Fruit fly (Drosophila melanogaster) whole organism, embryonic: ENCODE data around the gene Mdr65.

Experiments
- Atf6 ChIP-seq: fragments of 200-800 bp; sonication (Bioruptor generic); IDR thresholded peaks from 2 replicates; pipeline ENCODE4 v1.3.6; 2022; ENCODE audit warnings: missing biosample characterization, missing genetic modification characterization
- BtbVII ChIP-seq: fragments of 200-800 bp; sonication (Bioruptor generic); optimal IDR thresholded peaks from 3 replicates; lab custom pipeline; 2017; ENCODE audit warnings: missing biosample characterization, mild to moderate bottlenecking, missing genetic modification characterization
- CG10565 ChIP-seq: fragments of 200-800 bp; sonication (Bioruptor generic); optimal IDR thresholded peaks from 3 replicates; lab custom pipeline; 2016; ENCODE audit warnings: missing biosample characterization, mild to moderate bottlenecking, missing genetic modification characterization
- CG11398 ChIP-seq: fragments of 200-800 bp; sonication (Bioruptor generic); optimal IDR thresholded peaks from 2 replicates; lab custom pipeline; 2016; ENCODE audit warnings: missing biosample characterization, missing genetic modification characterization
- CG13296 ChIP-seq: fragments of 200-800 bp; sonication (Bioruptor generic); optimal IDR thresholded peaks from 3 replicates; lab custom pipeline; 2018; ENCODE audit warnings: missing biosample characterization, mild to moderate bottlenecking, missing genetic modification characterization
- CG14667 ChIP-seq: fragments of 200-800 bp; sonication (Bioruptor generic); IDR thresholded peaks from 2 replicates; pipeline ENCODE4 v1.3.6; 2022; ENCODE audit warnings: missing biosample characterization, missing genetic modification characterization
- CG1603 ChIP-seq: fragments of 200-800 bp; sonication (Bioruptor generic); optimal IDR thresholded peaks from 2 replicates; lab custom pipeline; 2019; ENCODE audit warnings: missing biosample characterization, mild to moderate bottlenecking, missing genetic modification characterization, moderate library complexity
- CG17361 ChIP-seq: fragments of 200-800 bp; sonication (Bioruptor generic); IDR thresholded peaks from 3 replicates; pipeline ENCODE4 v1.3.6; 2022; ENCODE audit warnings: missing biosample characterization, missing genetic modification characterization
- CG18764 ChIP-seq: fragments of 200-800 bp; sonication (Bioruptor generic); optimal IDR thresholded peaks from 3 replicates; lab custom pipeline; 2016; ENCODE audit warnings: missing biosample characterization, missing genetic modification characterization
- CG32532 ChIP-seq: fragments of 200-800 bp; sonication (Bioruptor generic); IDR thresholded peaks from 2 replicates; pipeline ENCODE4 v1.3.6; 2022; ENCODE audit warnings: missing biosample characterization, missing genetic modification characterization
- CG4282 ChIP-seq: fragments of 200-800 bp; sonication (Bioruptor generic); optimal IDR thresholded peaks from 2 replicates; lab custom pipeline; 2016; ENCODE audit warnings: missing biosample characterization, missing genetic modification characterization
- CG6689 ChIP-seq: fragments of 200-800 bp; sonication (Bioruptor generic); IDR thresholded peaks from 2 replicates; pipeline ENCODE4 v1.3.6; 2022; ENCODE audit warnings: missing biosample characterization, missing genetic modification characterization
- CG8359 ChIP-seq: fragments of 200-800 bp; sonication (Bioruptor generic); optimal IDR thresholded peaks from 2 replicates; lab custom pipeline; 2017; ENCODE audit warnings: missing biosample characterization, mild to moderate bottlenecking, missing genetic modification characterization, borderline replicate concordance
- CTCF ChIP-seq: fragments of 200-800 bp; sonication (Bioruptor generic); optimal IDR thresholded peaks from 2 replicates; lab custom pipeline; 2017; ENCODE audit warnings: missing biosample characterization, mild to moderate bottlenecking, missing genetic modification characterization, moderate library complexity
- Dbx ChIP-seq: fragments of 200-800 bp; sonication (Bioruptor generic); IDR thresholded peaks from 3 replicates; pipeline ENCODE4 v1.3.6; 2022; ENCODE audit warnings: missing biosample characterization, missing genetic modification characterization
- Dfd ChIP-seq, 2 experiments: fragments of >200 bp; optimal IDR thresholded peaks; 2 replicates each; lab custom pipeline; 2017; ENCODE audit warnings: missing biosample characterization in 2 of 2, missing genetic modification characterization in 2 of 2
- Dp ChIP-seq: fragments of 200-800 bp; sonication (Bioruptor generic); optimal IDR thresholded peaks from 2 replicates; lab custom pipeline; 2018; ENCODE audit warnings: missing biosample characterization, mild to moderate bottlenecking, missing genetic modification characterization, moderate library complexity
- HLH3B ChIP-seq: fragments of 200-800 bp; sonication (Bioruptor generic); IDR thresholded peaks from 2 replicates; pipeline ENCODE4 v1.3.6; 2022; ENCODE audit warnings: missing biosample characterization, missing genetic modification characterization
- HLH54F ChIP-seq: fragments of 200-800 bp; sonication (Bioruptor generic); optimal IDR thresholded peaks from 3 replicates; lab custom pipeline; 2016; ENCODE audit warnings: missing biosample characterization, missing genetic modification characterization
- Hmr ChIP-seq: fragments of 200-800 bp; sonication (Bioruptor generic); optimal IDR thresholded peaks from 3 replicates; lab custom pipeline; 2017; ENCODE audit warnings: mild to moderate bottlenecking, missing biosample characterization, missing genetic modification reagents, missing genetic modification characterization
- MTF-1 ChIP-seq: fragments of 200-800 bp; sonication (Bioruptor generic); optimal IDR thresholded peaks from 2 replicates; lab custom pipeline; 2018; ENCODE audit warnings: missing biosample characterization, mild to moderate bottlenecking, missing genetic modification characterization, borderline replicate concordance
- NfI ChIP-seq: fragments of 200-800 bp; sonication (Bioruptor generic); optimal IDR thresholded peaks from 3 replicates; lab custom pipeline; 2018; ENCODE audit warnings: missing biosample characterization, mild to moderate bottlenecking, missing genetic modification characterization, moderate library complexity
- TFAM ChIP-seq: fragments of 200-800 bp; sonication (Bioruptor generic); optimal IDR thresholded peaks from 2 replicates; lab custom pipeline; 2017; ENCODE audit warnings: missing biosample characterization, missing genetic modification characterization, inconsistent platforms
- Taf1 ChIP-seq: fragments of 200-800 bp; sonication (Bioruptor generic); IDR thresholded peaks from 2 replicates; pipeline ENCODE4 v1.3.6; 2022; ENCODE audit warnings: missing biosample characterization, missing genetic modification characterization
- az2 ChIP-seq: fragments of 200-800 bp; sonication (Bioruptor generic); optimal IDR thresholded peaks from 3 replicates; lab custom pipeline; 2016; ENCODE audit warnings: missing biosample characterization, missing genetic modification characterization
- bbx ChIP-seq: fragments of 200-800 bp; sonication (Bioruptor generic); IDR thresholded peaks from 2 replicates; pipeline ENCODE4 v1.3.6; 2022; ENCODE audit warnings: missing biosample characterization, missing genetic modification characterization; ENCODE audit not compliant: partially characterized antibody
- bsh ChIP-seq, 2 experiments: fragments of 200-800 bp; sonication (Bioruptor generic); optimal IDR thresholded peaks; 2 replicates each; lab custom pipeline; 2017 to 2018; ENCODE audit warnings: mild to moderate bottlenecking in 2 of 2, missing biosample characterization in 2 of 2, missing genetic modification characterization in 2 of 2, moderate library complexity in 1 of 2
- chif ChIP-seq, 2 experiments: fragments of 200-800 bp; sonication (Bioruptor generic); optimal IDR thresholded peaks; 3 replicates each; lab custom pipeline; 2016; ENCODE audit warnings: missing biosample characterization in 2 of 2, missing genetic modification characterization in 2 of 2
- chn ChIP-seq: fragments of 200-800 bp; sonication (Bioruptor generic); optimal IDR thresholded peaks from 2 replicates; lab custom pipeline; 2016; ENCODE audit warnings: missing biosample characterization, missing genetic modification characterization
- croc ChIP-seq: fragments of 200-800 bp; sonication (Bioruptor generic); conservative IDR thresholded peaks from 3 replicates; pipeline ENCODE4 v1.3.6; 2022; ENCODE audit warnings: missing biosample characterization, missing genetic modification characterization
- dan ChIP-seq: fragments of 200-800 bp; sonication (Bioruptor generic); IDR thresholded peaks from 2 replicates; pipeline ENCODE4 v1.3.6; 2022; ENCODE audit warnings: missing biosample characterization, missing genetic modification characterization
- dmrt11E ChIP-seq: fragments of 200-800 bp; sonication (Bioruptor generic); optimal IDR thresholded peaks from 3 replicates; lab custom pipeline; 2018; ENCODE audit warnings: missing biosample characterization, mild to moderate bottlenecking, missing genetic modification characterization, moderate library complexity
- dpn ChIP-seq, 2 experiments: fragments of 200-800 bp; sonication (Bioruptor generic); optimal IDR thresholded peaks; 3 replicates each; lab custom pipeline; 2016; ENCODE audit warnings: missing biosample characterization in 2 of 2, missing genetic modification characterization in 2 of 2
- grau ChIP-seq: fragments of 200-800 bp; optimal IDR thresholded peaks from 3 replicates; lab custom pipeline; 2019; ENCODE audit warnings: missing biosample characterization, mild to moderate bottlenecking, missing genetic modification characterization, moderate library complexity
- hkb ChIP-seq, 2 experiments: fragments of 200-800 bp in 1 of 2; fragments of >200 bp in 1 of 2; sonication (Bioruptor generic) in 1 of 2; IDR thresholded peaks in 1 of 2; optimal IDR thresholded peaks in 1 of 2; 2 replicates each; pipeline versions ENCODE4 v1.3.6 to Lab custom; 2017 to 2022; ENCODE audit warnings: missing biosample characterization in 1 of 2, missing genetic modification characterization in 1 of 2
- jumu ChIP-seq: fragments of 200-800 bp; sonication (Bioruptor generic); optimal IDR thresholded peaks from 3 replicates; lab custom pipeline; 2016; ENCODE audit warnings: missing biosample characterization, missing genetic modification characterization
- kay ChIP-seq: fragments of 200-800 bp; sonication (Bioruptor generic); optimal IDR thresholded peaks from 2 replicates; lab custom pipeline; 2016; ENCODE audit warnings: missing biosample characterization, missing genetic modification characterization
- knrl ChIP-seq: fragments of 200-800 bp; sonication (Bioruptor generic); IDR thresholded peaks from 3 replicates; pipeline ENCODE4 v1.3.6; 2022; ENCODE audit warnings: missing biosample characterization, missing genetic modification characterization; ENCODE audit not compliant: partially characterized antibody
- lilli ChIP-seq: fragments of 200-800 bp; sonication (Bioruptor generic); optimal IDR thresholded peaks from 3 replicates; lab custom pipeline; 2016; ENCODE audit warnings: missing biosample characterization, missing genetic modification characterization
- nmo ChIP-seq: fragments of 200-800 bp; sonication (Bioruptor generic); optimal IDR thresholded peaks from 2 replicates; lab custom pipeline; 2018; ENCODE audit warnings: missing biosample characterization, mild to moderate bottlenecking, missing genetic modification characterization, moderate library complexity
- otp ChIP-seq: fragments of 200-800 bp; sonication (Bioruptor generic); IDR thresholded peaks from 3 replicates; pipeline ENCODE4, ENCODE4 v1.3.6; 2022; ENCODE audit warnings: missing biosample characterization, missing genetic modification characterization
- ro ChIP-seq: fragments of 200-800 bp; sonication (Bioruptor generic); IDR thresholded peaks from 2 replicates; pipeline ENCODE4 v1.3.6; 2022; ENCODE audit warnings: missing biosample characterization, missing genetic modification characterization
- row ChIP-seq: fragments of 200-800 bp; sonication (Bioruptor generic); IDR thresholded peaks from 3 replicates; pipeline ENCODE4 v1.3.6; 2022; ENCODE audit warnings: missing biosample characterization, missing genetic modification characterization
- run ChIP-seq: fragments of 200-800 bp; sonication (Bioruptor generic); optimal IDR thresholded peaks from 3 replicates; lab custom pipeline; 2018; ENCODE audit warnings: missing biosample characterization, mild to moderate bottlenecking, missing genetic modification characterization
- so ChIP-seq: fragments of 200-800 bp; sonication (Bioruptor generic); IDR thresholded peaks from 3 replicates; pipeline ENCODE4 v1.3.6; 2022; ENCODE audit warnings: missing biosample characterization, missing genetic modification characterization
- tup ChIP-seq: fragments of 200-800 bp; sonication (Bioruptor generic); optimal IDR thresholded peaks from 2 replicates; lab custom pipeline; 2016; ENCODE audit warnings: missing biosample characterization, mild to moderate bottlenecking, missing genetic modification characterization, moderate library complexity
- twi ChIP-seq: fragments of 200-800 bp; optimal IDR thresholded peaks from 2 replicates; lab custom pipeline; 2019; ENCODE audit warnings: missing biosample characterization, mild to moderate bottlenecking, missing genetic modification characterization, moderate library complexity
- unc-4 ChIP-seq: fragments of 200-800 bp; sonication (Bioruptor generic); IDR thresholded peaks from 2 replicates; pipeline ENCODE4 v1.3.6; 2022; ENCODE audit warnings: missing biosample characterization, missing genetic modification characterization; ENCODE audit not compliant: partially characterized antibody
- usp ChIP-seq: fragments of >200 bp; optimal IDR thresholded peaks from 2 replicates; lab custom pipeline; 2017; ENCODE audit warnings: missing biosample characterization, missing genetic modification characterization

Gene Mdr65

DNA sequence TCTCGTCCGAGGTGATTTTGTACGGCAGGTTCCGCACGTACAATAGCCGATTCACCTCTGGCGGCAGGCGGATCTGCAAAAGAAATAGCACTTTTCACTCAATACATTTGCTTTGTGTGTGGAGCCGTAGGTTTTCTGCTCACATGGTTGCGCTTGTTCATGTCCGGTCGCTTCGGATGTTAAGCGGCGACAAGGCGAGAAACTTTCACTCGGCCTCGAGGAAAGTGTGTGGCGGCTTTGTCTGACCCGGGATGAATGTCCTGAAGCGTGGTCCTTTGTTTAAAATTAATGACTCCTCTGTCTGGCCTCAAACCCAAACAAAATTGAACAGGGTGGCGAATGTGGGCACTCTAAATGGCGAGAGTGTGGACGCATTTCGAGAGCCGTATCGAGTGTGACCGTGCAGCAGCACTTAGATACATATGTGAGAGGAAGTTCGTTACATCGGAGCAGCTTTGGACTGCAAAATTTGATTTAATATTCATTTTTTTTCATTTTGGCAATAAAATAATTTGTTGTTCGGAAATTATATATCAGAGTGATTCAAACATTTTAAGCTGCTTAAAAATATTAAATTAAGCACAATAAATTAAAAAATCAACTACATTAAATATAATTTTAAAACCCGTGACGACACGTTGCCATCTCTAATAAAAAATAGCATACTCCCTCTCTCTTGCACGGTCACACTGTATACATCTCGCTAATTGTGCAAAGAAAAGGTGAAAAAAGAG, 52.6 kb downstream of the Mdr65 start, which contains the start of the genes Sf3b6 and Tnpo (continued):
- TF ChIP-seq unc-4 (GFP tag; lab: Robert Waterston, UW) (peak; percentile 65), CG4282 (peak; percentile 34), Taf1 (GFP tag; lab: Robert Waterston, UW) (peak; percentile 68; the same call in 1 of the 2 replicates), CG14667 (peak; percentile 78), twi (tag; lab: Kevin White, UChicago) (peak; percentile 83), so (GFP tag; lab: Robert Waterston, UW) (peak; percentile 73; the same call in 2 of the 3 replicates), ro (GFP tag; lab: Robert Waterston, UW) (peak; percentile 48; the same call in 1 of the 2 replicates), croc (GFP tag; lab: Robert Waterston, UW) (peak; percentile 73), Dfd (GFP tag; optimal IDR thresholded peaks at IDR 0.05; lab: Kevin White, UChicago) (no peak), tup (GFP tag; lab: Kevin White, UChicago) (peak; percentile 21), usp (no peak), nmo (peak; percentile 93), az2 (GFP tag; lab: Kevin White, UChicago) (peak; percentile 85), jumu (GFP tag; lab: Kevin White, UChicago) (peak; percentile 66), chif (GFP tag; optimal IDR thresholded peaks at IDR 0.05; lab: Kevin White, UChicago) (peak; percentile 49 to 74), CG8359 (GFP tag; lab: Kevin White, UChicago) (no peak), CG11398 (no peak), hkb (optimal IDR thresholded peaks at IDR 0.05; lab: Kevin White, UChicago) (no peak), hkb (GFP tag; IDR thresholded peaks at IDR 0.05; lab: Robert Waterston, UW) (peak; percentile 72), HLH3B (peak; percentile 76), CG13296 (GFP tag; lab: Kevin White, UChicago) (peak; percentile 75), row (peak; percentile 96), bbx (GFP tag; lab: Robert Waterston, UW) (0 out of 2 replicates have a peak, but pooled peaks have one; percentile 17), chn (GFP tag; lab: Kevin White, UChicago) (peak; percentile 66), BtbVII (GFP tag; lab: Kevin White, UChicago) (no peak), NfI (GFP tag; lab: Kevin White, UChicago) (peak; percentile 75), CG10565 (GFP tag; lab: Kevin White, UChicago) (no peak), CTCF (GFP tag; lab: Kevin White, UChicago) (no peak), grau (tag; lab: Kevin White, UChicago) (peak; percentile 87), Hmr (no peak), bsh (GFP tag; optimal IDR thresholded peaks at IDR 0.05; lab: Kevin White, UChicago) (no peak), kay (GFP tag; lab: Kevin White, UChicago) (peak; percentile 67), dmrt11E (tag; lab: Kevin White, UChicago) (peak; percentile 86), CG1603 (no peak), Atf6 (GFP tag; lab: Robert Waterston, UW) (peak; percentile 74), lilli (peak; percentile 87), MTF-1 (no peak), Dbx (peak; percentile 84), otp (GFP tag; lab: Robert Waterston, UW) (no peak; the same call in 2 of the 3 replicates), CG32532 (GFP tag; lab: Robert Waterston, UW) (peak; percentile 89), Dp (GFP tag; lab: Kevin White, UChicago) (peak; percentile 21), CG17361 (GFP tag; lab: Robert Waterston, UW) (no peak; the same call in 1 of the 3 replicates), dan (GFP tag; lab: Robert Waterston, UW) (peak; percentile 49; the same call in 1 of the 2 replicates), run (tag; lab: Kevin White, UChicago) (no peak), CG6689 (GFP tag; lab: Robert Waterston, UW) (peak; percentile 91), CG18764 (GFP tag; lab: Kevin White, UChicago) (peak; percentile 64), dpn (GFP tag; optimal IDR thresholded peaks at IDR 0.05; lab: Kevin White, UChicago) (peak; percentile 76 to 84), HLH54F (peak; percentile 77), TFAM (GFP tag; lab: Kevin White, UChicago) (no peak), knrl (GFP tag; lab: Robert Waterston, UW) (peak; percentile 76)
